Fruit fly (Drosophila melanogaster): ENCODE measurements around the gene CG42831.

The CG42831 gene

dm6 chr3L:10857515-10858023, 43.0 kb downstream of the CG42831 start:
- TF ChIP-seq bab1 (GFP tag; optimal IDR thresholded peaks at IDR 0.05), result no peak
- TF ChIP-seq kay (GFP tag; ENCODE audit: borderline replicate concordance), result peak; percentile 69
- TF ChIP-seq Mnt (GFP tag; optimal IDR thresholded peaks at IDR 0.05), result peak; percentile 51
- no peak for TF ChIP-seq CG11617 (GFP tag; optimal IDR thresholded peaks at IDR 0.05)
- TF ChIP-seq cic (GFP tag; optimal IDR thresholded peaks at IDR 0.05), result peak; percentile 73
- peak; percentile 82 for TF ChIP-seq pad (GFP tag; optimal IDR thresholded peaks at IDR 0.05)
- peak; percentile 55 for TF ChIP-seq CG33017 (tag; optimal IDR thresholded peaks at IDR 0.05)
- peak; percentile 39 for TF ChIP-seq CG7101 (tag; optimal IDR thresholded peaks at IDR 0.05)
- TF ChIP-seq ovo (GFP tag; optimal IDR thresholded peaks at IDR 0.05), result no peak
- peak; percentile 11 for TF ChIP-seq tj (GFP tag; optimal IDR thresholded peaks at IDR 0.05)
- TF ChIP-seq CG14711 (tag; optimal IDR thresholded peaks at IDR 0.05), result peak; percentile 20
- TF ChIP-seq CG7045 (GFP tag; optimal IDR thresholded peaks at IDR 0.05), result no peak
- no peak for TF ChIP-seq CG5204 (GFP tag; optimal IDR thresholded peaks at IDR 0.05)
- peak; percentile 5 for TF ChIP-seq toe (GFP tag; optimal IDR thresholded peaks at IDR 0.05)
- no peak for TF ChIP-seq CG1620 (GFP tag; optimal IDR thresholded peaks at IDR 0.05)
- TF ChIP-seq Hr96 (GFP tag; optimal IDR thresholded peaks at IDR 0.05), result peak; percentile 54
- no peak for TF ChIP-seq cnc (optimal IDR thresholded peaks at IDR 0.05)
- no peak for TF ChIP-seq Clk (GFP tag; optimal IDR thresholded peaks at IDR 0.05)
- no peak for TF ChIP-seq Crg-1 (GFP tag; optimal IDR thresholded peaks at IDR 0.05)
- TF ChIP-seq CG12768 (GFP tag; optimal IDR thresholded peaks at IDR 0.05), result peak; percentile 64

- TF ChIP-seq CG11617 (GFP tag; optimal IDR thresholded peaks at IDR 0.05) (no peak), bab1 (GFP tag; optimal IDR thresholded peaks at IDR 0.05) (no peak), cic (GFP tag; optimal IDR thresholded peaks at IDR 0.05) (no peak)
Measured at dm6 chr3L:10858569-10858968, 44.0 kb downstream of the CG42831 start.

dm6 chr3L:10860042-10860643, 45.5 kb downstream of the CG42831 start:
- TF ChIP-seq CG7045 (GFP tag; optimal IDR thresholded peaks at IDR 0.05), result no peak
- no peak for TF ChIP-seq pad (GFP tag; optimal IDR thresholded peaks at IDR 0.05)
- TF ChIP-seq toe (GFP tag; optimal IDR thresholded peaks at IDR 0.05), result no peak
- no peak for TF ChIP-seq cnc (optimal IDR thresholded peaks at IDR 0.05)
- TF ChIP-seq CG5204 (GFP tag; optimal IDR thresholded peaks at IDR 0.05), result no peak
- no peak for TF ChIP-seq Mnt (GFP tag; optimal IDR thresholded peaks at IDR 0.05)
- TF ChIP-seq CG11617 (GFP tag; optimal IDR thresholded peaks at IDR 0.05), result no peak
- no peak for TF ChIP-seq CG14711 (tag; optimal IDR thresholded peaks at IDR 0.05)
- TF ChIP-seq cic (GFP tag; optimal IDR thresholded peaks at IDR 0.05), result no peak
- TF ChIP-seq Clk (GFP tag; optimal IDR thresholded peaks at IDR 0.05), result no peak
- no peak for TF ChIP-seq ovo (GFP tag; optimal IDR thresholded peaks at IDR 0.05)
- TF ChIP-seq CG12768 (GFP tag; optimal IDR thresholded peaks at IDR 0.05), result no peak
- no peak for TF ChIP-seq kay (GFP tag; ENCODE audit: borderline replicate concordance)
- no peak for TF ChIP-seq CG1620 (GFP tag; optimal IDR thresholded peaks at IDR 0.05)
- no peak for TF ChIP-seq Crg-1 (GFP tag; optimal IDR thresholded peaks at IDR 0.05)
- no peak for TF ChIP-seq Hr96 (GFP tag; optimal IDR thresholded peaks at IDR 0.05)
- no peak for TF ChIP-seq CG7101 (tag; optimal IDR thresholded peaks at IDR 0.05)
- TF ChIP-seq CG33017 (tag; optimal IDR thresholded peaks at IDR 0.05), result no peak
- TF ChIP-seq bab1 (GFP tag; optimal IDR thresholded peaks at IDR 0.05), result no peak
- no peak for TF ChIP-seq tj (GFP tag; optimal IDR thresholded peaks at IDR 0.05)

- no peak for TF ChIP-seq bab1 (GFP tag; optimal IDR thresholded peaks at IDR 0.05)
- TF ChIP-seq cic (GFP tag; optimal IDR thresholded peaks at IDR 0.05), result no peak
- no peak for TF ChIP-seq toe (GFP tag; optimal IDR thresholded peaks at IDR 0.05)
- TF ChIP-seq CG1620 (GFP tag; optimal IDR thresholded peaks at IDR 0.05), result no peak
- no peak for TF ChIP-seq kay (GFP tag; ENCODE audit: borderline replicate concordance)
- TF ChIP-seq Crg-1 (GFP tag; optimal IDR thresholded peaks at IDR 0.05), result no peak
- no peak for TF ChIP-seq CG33017 (tag; optimal IDR thresholded peaks at IDR 0.05)
- TF ChIP-seq CG14711 (tag; optimal IDR thresholded peaks at IDR 0.05), result no peak
- no peak for TF ChIP-seq ovo (GFP tag; optimal IDR thresholded peaks at IDR 0.05)
- no peak for TF ChIP-seq CG11617 (GFP tag; optimal IDR thresholded peaks at IDR 0.05)
- no peak for TF ChIP-seq CG12768 (GFP tag; optimal IDR thresholded peaks at IDR 0.05)
- no peak for TF ChIP-seq CG7045 (GFP tag; optimal IDR thresholded peaks at IDR 0.05)
- no peak for TF ChIP-seq CG7101 (tag; optimal IDR thresholded peaks at IDR 0.05)
- TF ChIP-seq Hr96 (GFP tag; optimal IDR thresholded peaks at IDR 0.05), result no peak
- no peak for TF ChIP-seq Mnt (GFP tag; optimal IDR thresholded peaks at IDR 0.05)
- no peak for TF ChIP-seq cnc (optimal IDR thresholded peaks at IDR 0.05)
Measured at dm6 chr3L:10861657-10862543, 47.3 kb downstream of the CG42831 start.

- no peak for TF ChIP-seq CG33017 (tag; optimal IDR thresholded peaks at IDR 0.05)
- TF ChIP-seq CG7045 (GFP tag; optimal IDR thresholded peaks at IDR 0.05), result no peak
- TF ChIP-seq cnc (optimal IDR thresholded peaks at IDR 0.05), result no peak
- no peak for TF ChIP-seq Hr96 (GFP tag; optimal IDR thresholded peaks at IDR 0.05)
- no peak for TF ChIP-seq CG11617 (GFP tag; optimal IDR thresholded peaks at IDR 0.05)
- TF ChIP-seq ovo (GFP tag; optimal IDR thresholded peaks at IDR 0.05), result no peak
- no peak for TF ChIP-seq Crg-1 (GFP tag; optimal IDR thresholded peaks at IDR 0.05)
- no peak for TF ChIP-seq bab1 (GFP tag; optimal IDR thresholded peaks at IDR 0.05)
- TF ChIP-seq cic (GFP tag; optimal IDR thresholded peaks at IDR 0.05), result peak; percentile 88
- no peak for TF ChIP-seq CG7101 (tag; optimal IDR thresholded peaks at IDR 0.05)
- no peak for TF ChIP-seq CG1620 (GFP tag; optimal IDR thresholded peaks at IDR 0.05)
- TF ChIP-seq CG12768 (GFP tag; optimal IDR thresholded peaks at IDR 0.05), result no peak
- TF ChIP-seq Mnt (GFP tag; optimal IDR thresholded peaks at IDR 0.05), result no peak
- no peak for TF ChIP-seq CG14711 (tag; optimal IDR thresholded peaks at IDR 0.05)
- TF ChIP-seq pad (GFP tag; optimal IDR thresholded peaks at IDR 0.05), result no peak
- TF ChIP-seq Clk (GFP tag; optimal IDR thresholded peaks at IDR 0.05), result no peak
- peak; percentile 53 for TF ChIP-seq kay (GFP tag; ENCODE audit: borderline replicate concordance)
- peak; percentile 29 for TF ChIP-seq tj (GFP tag; optimal IDR thresholded peaks at IDR 0.05)
- TF ChIP-seq CG5204 (GFP tag; optimal IDR thresholded peaks at IDR 0.05), result no peak
- no peak for TF ChIP-seq toe (GFP tag; optimal IDR thresholded peaks at IDR 0.05)
Measured at dm6 chr3L:10862544-10863474, 48.2 kb downstream of the CG42831 start.

All from whole organism, adult.